Worm (Caenorhabditis elegans) whole organism, midembryonic: ENCODE measurements around the gene Y48A6B.14.

Experiments used
- T22C8.4 ChIP-seq: fragments of 200-800 bp; sonication (Bioruptor generic); IDR thresholded peaks from 2 replicates; pipeline ENCODE4 v1.3.6; 2022; ENCODE audit warnings: missing genetic modification characterization, missing compliant biosample characterization
- cog-1 ChIP-seq: sonication (generic microtip); optimal IDR thresholded peaks from 2 replicates; lab custom pipeline; 2016; ENCODE audit warnings: missing genetic modification characterization, missing compliant biosample characterization
- flt-1 ChIP-seq: fragments of 200-800 bp; sonication (Bioruptor generic); IDR thresholded peaks from 2 replicates; pipeline ENCODE4 v1.3.6; 2022; ENCODE audit warnings: missing genetic modification characterization, missing compliant biosample characterization
- klf-2 ChIP-seq: fragments of 200-800 bp; sonication (Bioruptor generic); conservative IDR thresholded peaks from 2 replicates; pipeline ENCODE4 v1.3.6; 2022; ENCODE audit warnings: missing genetic modification reagents, missing genetic modification characterization, missing compliant biosample characterization
- med-1 ChIP-seq: sonication (generic microtip); optimal IDR thresholded peaks from 2 replicates; lab custom pipeline; 2017; ENCODE audit warnings: missing genetic modification characterization, mild to moderate bottlenecking, missing compliant biosample characterization, antibody characterized with exemption, missing genetic modification reagents; ENCODE audit not compliant: insufficient read depth
- ztf-23 ChIP-seq: fragments of 200-800 bp; sonication (Bioruptor generic); IDR thresholded peaks from 2 replicates; pipeline ENCODE4 v1.3.6; 2022; ENCODE audit warnings: missing genetic modification reagents, missing genetic modification characterization, missing compliant biosample characterization
- ztf-29 ChIP-seq: fragments of 200-800 bp; sonication (Bioruptor generic); IDR thresholded peaks from 2 replicates; pipeline ENCODE4 v1.3.6; 2022; ENCODE audit warnings: missing genetic modification reagents, missing genetic modification characterization, missing compliant biosample characterization

ce11 chrIII:11012264-11012663 lies 19.1 kb upstream of the Y48A6B.14 start, which contains the start of gene kvs-4:
- TF ChIP-seq klf-2 (GFP tag; lab: Robert Waterston, UW) = no peak
- no peak for TF ChIP-seq ztf-23
- no peak for TF ChIP-seq med-1 (GFP tag; lab: Kevin White, UChicago)
- TF ChIP-seq flt-1 (GFP tag; lab: Robert Waterston, UW) = no peak
- no peak for TF ChIP-seq ztf-29 (GFP tag; lab: Robert Waterston, UW)
- no peak for TF ChIP-seq cog-1 (tag; lab: Kevin White, UChicago)
- no peak for TF ChIP-seq T22C8.4 (GFP tag; lab: Robert Waterston, UW)
